Worm (Caenorhabditis elegans) whole organism, L1 larva: ENCODE results near the gene nlp-56.

ENCODE experiments used
- elt-3 ChIP-seq, 6 experiments: fragments of 150-350 bp in 1 of 6; sonication (generic microtip); optimal IDR thresholded peaks; 2 replicates each; lab custom pipeline; 2017 to 2018; ENCODE audit warnings: missing biosample characterization in 6 of 6, missing genetic modification characterization in 6 of 6, inconsistent platforms in 1 of 6
- fkh-10 ChIP-seq: sonication (generic microtip); optimal IDR thresholded peaks from 2 replicates; lab custom pipeline; 2017; ENCODE audit warnings: missing biosample characterization, missing genetic modification reagents, missing genetic modification characterization
- fos-1 ChIP-seq: fragments of 150-350 bp; optimal IDR thresholded peaks from 2 replicates; lab custom pipeline; 2014; ENCODE audit warnings: missing biosample characterization, missing genetic modification characterization
- mep-1 ChIP-seq: fragments of 150-350 bp; optimal IDR thresholded peaks from 2 replicates; lab custom pipeline; 2014; ENCODE audit warnings: missing biosample characterization, missing genetic modification characterization
- nhr-12 ChIP-seq: sonication (generic microtip); optimal IDR thresholded peaks from 2 replicates; lab custom pipeline; 2017; ENCODE audit warnings: missing biosample characterization, missing genetic modification characterization
- nhr-76 ChIP-seq: sonication (generic microtip); optimal IDR thresholded peaks from 2 replicates; lab custom pipeline; 2017; ENCODE audit warnings: missing biosample characterization, missing genetic modification characterization
- pqm-1 ChIP-seq: sonication (generic microtip); optimal IDR thresholded peaks from 3 replicates; lab custom pipeline; 2017; ENCODE audit warnings: missing biosample characterization, missing genetic modification characterization
- snpc-4 ChIP-seq: fragments of 150-350 bp; optimal IDR thresholded peaks from 2 replicates; lab custom pipeline; 2014; ENCODE audit warnings: missing biosample characterization, missing genetic modification characterization
- unc-62 ChIP-seq: fragments of 150-350 bp; optimal IDR thresholded peaks from 2 replicates; lab custom pipeline; 2014; ENCODE audit warnings: missing biosample characterization, missing genetic modification reagents, missing genetic modification characterization

DNA sequence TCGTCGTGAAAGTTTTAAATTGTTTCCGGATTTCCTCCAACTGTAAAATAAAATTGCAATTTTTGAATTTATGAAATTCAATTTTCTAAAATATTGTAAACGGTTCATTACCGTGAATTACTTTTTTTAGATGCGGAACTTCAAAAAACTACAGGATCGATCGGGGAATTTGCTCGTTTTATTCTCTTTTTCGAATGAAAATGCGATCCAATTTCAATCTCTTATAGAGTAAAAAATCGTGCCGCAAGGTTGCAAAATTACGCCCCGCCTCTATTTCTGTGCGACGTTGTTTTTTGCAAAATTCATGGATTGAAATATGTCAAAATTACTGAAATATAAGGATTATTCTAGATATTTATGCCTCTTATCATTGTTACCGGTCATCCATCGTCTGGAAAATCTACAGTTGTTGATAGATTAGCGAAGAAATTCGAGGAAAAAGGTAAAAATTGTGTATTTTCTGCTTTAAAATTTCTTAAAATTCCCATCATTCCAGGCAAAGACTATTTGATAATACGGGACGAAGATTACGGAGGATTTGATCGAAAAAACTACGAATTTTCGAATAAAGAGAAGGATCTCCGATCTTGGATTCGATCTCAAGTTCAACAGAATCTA lies 15.2 kb downstream of the nlp-56 start, which contains the start of gene Y57G11C.43:
- TF ChIP-seq pqm-1 (tag; lab: Kevin White, UChicago) (no peak), snpc-4 (tag; lab: Kevin White, UChicago) (no peak), nhr-12 (tag; lab: Kevin White, UChicago) (no peak), elt-3 (tag; optimal IDR thresholded peaks at IDR 0.05; lab: Kevin White, UChicago) (no peak), mep-1 (tag; lab: Kevin White, UChicago) (no peak), unc-62 (no peak), nhr-76 (tag; lab: Kevin White, UChicago) (no peak), fkh-10 (no peak), fos-1 (tag; lab: Kevin White, UChicago) (no peak)
